Fruit fly (Drosophila melanogaster) whole organism, prepupa: ENCODE measurements around the gene CG31221.

ENCODE experiments used
- Blimp-1 ChIP-seq: fragments of 200-800 bp; sonication (Bioruptor generic); optimal IDR thresholded peaks from 3 replicates; lab custom pipeline; 2017; ENCODE audit warnings: missing biosample characterization, missing genetic modification characterization, mild to moderate bottlenecking, moderate library complexity, missing genetic modification reagents
- CG10631 ChIP-seq: fragments of 200-800 bp; sonication (Bioruptor generic); optimal IDR thresholded peaks from 2 replicates; lab custom pipeline; 2016; ENCODE audit warnings: missing biosample characterization, missing genetic modification characterization
- CG10669 ChIP-seq: fragments of 200-800 bp; sonication (Bioruptor generic); optimal IDR thresholded peaks from 3 replicates; lab custom pipeline; 2018; ENCODE audit warnings: missing biosample characterization, mild to moderate bottlenecking, missing genetic modification characterization, moderate library complexity
- CG11294 ChIP-seq: fragments of 200-800 bp; sonication (Bioruptor generic); IDR thresholded peaks from 2 replicates; pipeline ENCODE4 v1.3.6; 2022; ENCODE audit warnings: missing biosample characterization, missing genetic modification characterization
- CG11762 ChIP-seq: fragments of 200-800 bp; sonication (Bioruptor generic); optimal IDR thresholded peaks from 3 replicates; lab custom pipeline; 2016; ENCODE audit warnings: missing biosample characterization, missing genetic modification characterization; ENCODE audit not compliant: insufficient read depth
- CG15336 ChIP-seq: fragments of 200-800 bp; sonication (Bioruptor generic); IDR thresholded peaks from 2 replicates; pipeline ENCODE4 v1.3.6; 2022; ENCODE audit warnings: missing biosample characterization, missing genetic modification characterization
- CG16779 ChIP-seq: fragments of 200-800 bp; sonication (Bioruptor generic); optimal IDR thresholded peaks from 3 replicates; lab custom pipeline; 2017; ENCODE audit warnings: missing biosample characterization, mild to moderate bottlenecking, missing genetic modification characterization
- CG3032 ChIP-seq: fragments of 200-800 bp; optimal IDR thresholded peaks from 2 replicates; lab custom pipeline; 2019; ENCODE audit warnings: missing biosample characterization, mild to moderate bottlenecking, missing genetic modification characterization, moderate library complexity
- CG32006 ChIP-seq: fragments of 200-800 bp; sonication (Bioruptor generic); optimal IDR thresholded peaks from 3 replicates; lab custom pipeline; 2017; ENCODE audit warnings: missing biosample characterization, mild to moderate bottlenecking, missing genetic modification characterization
- CG34406 ChIP-seq: fragments of 200-800 bp; sonication (Bioruptor generic); optimal IDR thresholded peaks from 3 replicates; lab custom pipeline; 2016; ENCODE audit warnings: missing biosample characterization, missing genetic modification characterization
- CG4318 ChIP-seq: fragments of 200-800 bp; sonication (Bioruptor generic); optimal IDR thresholded peaks from 3 replicates; lab custom pipeline; 2017; ENCODE audit warnings: missing biosample characterization, mild to moderate bottlenecking, missing genetic modification characterization
- CG6163 ChIP-seq: fragments of 200-800 bp; sonication (Bioruptor generic); IDR thresholded peaks from 3 replicates; pipeline ENCODE4 v1.3.6; 2022; ENCODE audit warnings: missing biosample characterization, missing genetic modification characterization
- CG6792 ChIP-seq: fragments of 200-800 bp; sonication (Bioruptor generic); optimal IDR thresholded peaks from 3 replicates; lab custom pipeline; 2016; ENCODE audit warnings: missing biosample characterization, missing genetic modification characterization
- CG6808 ChIP-seq: fragments of 200-800 bp; sonication (Bioruptor generic); optimal IDR thresholded peaks from 3 replicates; lab custom pipeline; 2017; ENCODE audit warnings: missing biosample characterization, missing genetic modification characterization, mild to moderate bottlenecking, moderate library complexity, missing genetic modification reagents
- CG8319 ChIP-seq: fragments of 200-800 bp; sonication (Bioruptor generic); optimal IDR thresholded peaks from 3 replicates; lab custom pipeline; 2016; ENCODE audit warnings: missing biosample characterization, missing genetic modification characterization
- CG8632 ChIP-seq: fragments of 200-800 bp; sonication (Bioruptor generic); optimal IDR thresholded peaks from 3 replicates; lab custom pipeline; 2016; ENCODE audit warnings: missing biosample characterization, missing genetic modification characterization
- CG9139 ChIP-seq: fragments of 200-800 bp; sonication (Bioruptor generic); optimal IDR thresholded peaks from 3 replicates; lab custom pipeline; 2017; ENCODE audit warnings: missing biosample characterization, mild to moderate bottlenecking, missing genetic modification characterization
- Eip75B ChIP-seq: fragments of 200-800 bp; sonication (Bioruptor generic); optimal IDR thresholded peaks from 3 replicates; lab custom pipeline; 2016; ENCODE audit warnings: missing biosample characterization, missing genetic modification characterization
- Eip93F ChIP-seq: fragments of 200-800 bp; sonication (Bioruptor generic); optimal IDR thresholded peaks from 2 replicates; lab custom pipeline; 2016; ENCODE audit warnings: missing biosample characterization, mild to moderate bottlenecking, missing genetic modification characterization
- Gug ChIP-seq: fragments of 200-800 bp; sonication (Bioruptor generic); IDR thresholded peaks from 2 replicates; pipeline ENCODE4 v1.3.6; 2022; ENCODE audit warnings: missing biosample characterization, missing genetic modification characterization
- Hr38 ChIP-seq: sonication (Bioruptor generic); optimal IDR thresholded peaks from 2 replicates; lab custom pipeline; 2016; ENCODE audit warnings: missing biosample characterization, missing genetic modification characterization
- Hr39 ChIP-seq: fragments of 200-800 bp; sonication (Bioruptor generic); optimal IDR thresholded peaks from 2 replicates; lab custom pipeline; 2016; ENCODE audit warnings: missing biosample characterization, missing genetic modification characterization
- Hr4 ChIP-seq: fragments of 200-800 bp; sonication (Bioruptor generic); optimal IDR thresholded peaks from 3 replicates; lab custom pipeline; 2016; ENCODE audit warnings: missing biosample characterization, missing genetic modification characterization
- OdsH ChIP-seq: fragments of 200-800 bp; sonication (Bioruptor generic); optimal IDR thresholded peaks from 3 replicates; lab custom pipeline; 2016; ENCODE audit warnings: missing biosample characterization, missing genetic modification characterization
- Smox ChIP-seq: fragments of 200-800 bp; sonication (Bioruptor generic); optimal IDR thresholded peaks from 3 replicates; lab custom pipeline; 2016; ENCODE audit warnings: missing biosample characterization, missing genetic modification characterization
- Sox102F ChIP-seq: fragments of 200-800 bp; sonication (Bioruptor generic); optimal IDR thresholded peaks from 2 replicates; lab custom pipeline; 2016; ENCODE audit warnings: missing biosample characterization, mild to moderate bottlenecking, missing genetic modification characterization
- achi ChIP-seq: fragments of 200-800 bp; sonication (Bioruptor generic); optimal IDR thresholded peaks from 3 replicates; lab custom pipeline; 2016; ENCODE audit warnings: missing biosample characterization, missing genetic modification characterization
- acj6 ChIP-seq: fragments of 200-800 bp; sonication (Bioruptor generic); optimal IDR thresholded peaks from 3 replicates; lab custom pipeline; 2016; ENCODE audit warnings: missing biosample characterization, missing genetic modification characterization
- cyc ChIP-seq: fragments of 200-800 bp; sonication (Bioruptor generic); optimal IDR thresholded peaks from 3 replicates; lab custom pipeline; 2016; ENCODE audit warnings: missing biosample characterization, missing genetic modification characterization
- eg ChIP-seq: fragments of 200-800 bp; sonication (Bioruptor generic); IDR thresholded peaks from 3 replicates; pipeline ENCODE4 v1.3.6; 2022; ENCODE audit warnings: missing biosample characterization, missing genetic modification characterization
- fd59A ChIP-seq: fragments of 200-800 bp; sonication (Bioruptor generic); optimal IDR thresholded peaks from 2 replicates; lab custom pipeline; 2017; ENCODE audit warnings: missing biosample characterization, mild to moderate bottlenecking, missing genetic modification characterization, missing genetic modification reagents
- net ChIP-seq: fragments of 200-800 bp; sonication (Bioruptor generic); optimal IDR thresholded peaks from 3 replicates; lab custom pipeline; 2016; ENCODE audit warnings: missing biosample characterization, missing genetic modification characterization
- pdm3 ChIP-seq: fragments of 200-800 bp; sonication (Bioruptor generic); optimal IDR thresholded peaks from 3 replicates; lab custom pipeline; 2016; ENCODE audit warnings: missing biosample characterization, missing genetic modification characterization
- svp ChIP-seq: fragments of 200-800 bp; sonication (Bioruptor generic); peaks from one replicate; lab custom pipeline; 2016; ENCODE audit warnings: missing biosample characterization, missing genetic modification characterization
- vri ChIP-seq: fragments of 200-800 bp; sonication (Bioruptor generic); optimal IDR thresholded peaks from 3 replicates; lab custom pipeline; 2016; ENCODE audit warnings: missing biosample characterization, mild to moderate bottlenecking, missing genetic modification characterization

The CG31221 gene

DNA sequence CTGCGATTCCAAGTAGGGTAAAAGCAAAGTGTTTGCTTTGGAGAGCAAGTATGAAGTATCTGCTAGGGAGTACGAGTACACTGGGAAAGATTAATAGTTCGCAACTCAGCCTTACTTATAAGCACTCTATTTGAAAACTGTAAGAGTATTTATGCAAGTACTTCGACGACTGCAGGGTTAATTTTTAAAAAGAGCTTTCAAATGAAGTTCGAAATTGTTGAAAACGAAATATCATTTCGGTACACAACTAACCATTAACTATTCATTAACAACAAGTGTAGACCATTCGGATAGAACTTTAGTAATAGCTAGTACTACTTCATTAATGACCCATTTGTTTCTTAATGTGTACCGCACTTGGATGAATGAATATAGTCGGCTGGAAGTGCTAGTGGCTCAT, 29.2 kb upstream of the CG31221 start:
- no peak for TF ChIP-seq CG8632 (GFP tag; lab: Kevin White, UChicago)
- peak; percentile 15 for TF ChIP-seq Eip75B
- no peak for TF ChIP-seq CG4318 (GFP tag; lab: Kevin White, UChicago)
- TF ChIP-seq CG34406 = no peak
- TF ChIP-seq pdm3 (GFP tag; lab: Kevin White, UChicago) = no peak
- TF ChIP-seq CG9139 (GFP tag; lab: Kevin White, UChicago) = no peak
- TF ChIP-seq Hr4 = peak; percentile 39
- no peak for TF ChIP-seq Blimp-1
- TF ChIP-seq CG11762 (GFP tag; lab: Kevin White, UChicago) = no peak
- TF ChIP-seq CG8319 (GFP tag; lab: Kevin White, UChicago) = no peak
- TF ChIP-seq CG32006 (GFP tag; lab: Kevin White, UChicago) = peak; percentile 57
- peak; percentile 41 for TF ChIP-seq CG10631 (GFP tag; lab: Kevin White, UChicago)
- TF ChIP-seq OdsH (GFP tag; lab: Kevin White, UChicago) = peak; percentile 26
- TF ChIP-seq CG6163 (GFP tag; lab: Robert Waterston, UW) = no peak
- no peak for TF ChIP-seq CG16779 (tag; lab: Kevin White, UChicago)
- no peak for TF ChIP-seq vri (GFP tag; lab: Kevin White, UChicago)
- no peak for TF ChIP-seq CG6792
- TF ChIP-seq CG6808 (GFP tag; lab: Kevin White, UChicago) = no peak
- no peak for TF ChIP-seq CG11294 (GFP tag; lab: Robert Waterston, UW)
- no peak for TF ChIP-seq CG15336 (GFP tag; lab: Robert Waterston, UW)
- no peak for TF ChIP-seq Smox (GFP tag; lab: Kevin White, UChicago)
- no peak for TF ChIP-seq cyc (GFP tag; lab: Kevin White, UChicago)
- TF ChIP-seq achi (GFP tag; lab: Kevin White, UChicago) = peak; percentile 9
- no peak for TF ChIP-seq Hr38
- no peak for TF ChIP-seq Eip93F (GFP tag; lab: Kevin White, UChicago)

DNA sequence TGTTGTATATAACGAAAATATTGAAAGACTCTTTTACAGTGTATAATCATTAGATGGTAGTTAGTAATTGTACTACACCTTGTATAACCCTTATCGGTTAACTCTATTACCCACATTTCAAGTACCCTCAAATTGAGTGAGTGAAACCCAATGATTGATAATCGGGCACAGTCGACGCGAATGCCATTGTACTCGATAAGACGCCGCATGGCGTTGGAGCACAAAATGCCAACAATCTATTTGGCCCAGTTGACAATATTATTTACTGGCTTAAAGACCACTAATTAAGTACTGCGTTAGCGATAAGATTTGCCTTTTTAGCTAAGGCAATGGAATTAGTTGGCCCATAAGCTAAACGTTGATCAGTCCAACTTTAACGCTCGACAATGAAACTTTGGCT, 24.9 kb upstream of the CG31221 start, which contains the start of gene CG3734:
CG3734 (plus strand) TSS at position 254 of the 400 bp plus-strand sequence.
- no peak for TF ChIP-seq Hr39 (GFP tag; lab: Kevin White, UChicago)
- TF ChIP-seq vri (GFP tag; lab: Kevin White, UChicago) = peak; percentile 73

DNA sequence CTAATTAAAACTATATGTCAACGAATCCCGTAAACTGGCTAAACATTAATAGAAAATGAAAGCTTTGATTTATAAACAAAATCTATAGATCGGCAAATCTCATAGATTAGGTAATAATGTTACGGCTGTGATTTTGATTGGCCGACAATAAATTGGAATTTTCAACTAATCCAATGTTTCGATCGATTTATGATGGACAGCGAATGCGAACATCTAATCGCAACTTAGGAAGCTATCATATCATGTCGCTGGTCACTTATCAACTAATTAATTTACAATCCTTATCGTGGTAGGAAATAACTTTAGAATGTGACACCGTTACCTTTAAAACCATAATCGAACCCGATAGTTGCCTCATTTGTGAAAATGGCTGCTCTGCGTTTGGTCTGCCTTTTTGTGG, 22.6 kb upstream of the CG31221 start, which contains the start of gene CG18493:
CG18493 (plus strand) TSS at position 352 of the 400 bp plus-strand sequence.
- no peak for TF ChIP-seq CG8319 (GFP tag; lab: Kevin White, UChicago)
- no peak for TF ChIP-seq CG10669 (GFP tag; lab: Kevin White, UChicago)
- no peak for TF ChIP-seq svp (GFP tag; lab: Kevin White, UChicago)
- TF ChIP-seq net = no peak
- TF ChIP-seq achi (GFP tag; lab: Kevin White, UChicago) = no peak

DNA sequence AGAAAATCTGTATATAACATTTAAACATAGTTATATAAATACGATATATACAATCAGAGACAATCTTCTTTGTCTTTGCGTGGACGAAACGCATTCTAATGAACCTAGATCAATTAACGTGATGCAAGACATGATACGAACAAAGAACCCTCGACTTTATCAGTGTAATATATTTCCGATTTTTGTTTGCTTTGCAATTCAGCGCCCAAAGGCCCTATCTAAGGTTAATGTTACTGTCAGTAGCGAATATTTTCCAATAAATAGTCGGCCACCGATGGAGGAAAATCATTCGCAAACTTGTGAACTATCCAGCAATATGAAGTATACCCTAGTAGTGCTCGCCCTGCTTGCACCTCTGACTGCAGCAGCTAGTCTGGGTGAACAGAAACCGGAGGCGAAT, 19.4 kb upstream of the CG31221 start, which contains the start of gene CG3739:
CG3739 (plus strand) TSS at position 301 of the 400 bp plus-strand sequence.
- TF ChIP-seq eg (no peak), vri (GFP tag; lab: Kevin White, UChicago) (no peak), svp (GFP tag; lab: Kevin White, UChicago) (no peak), acj6 (GFP tag; lab: Kevin White, UChicago) (no peak), CG3032 (no peak), Gug (GFP tag; lab: Robert Waterston, UW) (no peak), Sox102F (GFP tag; lab: Kevin White, UChicago) (no peak), achi (GFP tag; lab: Kevin White, UChicago) (no peak), CG8319 (GFP tag; lab: Kevin White, UChicago) (no peak), Eip75B (no peak), fd59A (GFP tag; lab: Kevin White, UChicago) (no peak), CG10631 (GFP tag; lab: Kevin White, UChicago) (no peak), cyc (GFP tag; lab: Kevin White, UChicago) (no peak)
